Worm (Caenorhabditis elegans) whole organism, L1 larva: Measurements from ENCODE around the gene F42F12.3.

Source experiments
- alr-1 ChIP-seq: fragments of 200-800 bp; sonication (Bioruptor generic); optimal IDR thresholded peaks from 2 replicates; lab custom pipeline; 2018; ENCODE audit warnings: borderline replicate concordance, mild to moderate bottlenecking, missing genetic modification characterization, missing compliant biosample characterization
- aly-2 ChIP-seq: fragments of 150-350 bp; optimal IDR thresholded peaks from 2 replicates; lab custom pipeline; 2014; ENCODE audit warnings: missing biosample characterization, missing genetic modification characterization
- dpl-1 ChIP-seq, 3 experiments: fragments of 150-350 bp in 2 of 3; sonication (generic microtip) in 1 of 3; optimal IDR thresholded peaks; 2 replicates each; lab custom pipeline; 2014 to 2017; ENCODE audit warnings: missing biosample characterization in 3 of 3, missing genetic modification characterization in 3 of 3, missing genetic modification reagents in 3 of 3
- jun-1 ChIP-seq: fragments of 150-350 bp; optimal IDR thresholded peaks from 2 replicates; lab custom pipeline; 2014; ENCODE audit warnings: missing biosample characterization, missing genetic modification reagents, missing genetic modification characterization
- lin-13 ChIP-seq: fragments of 150-350 bp; optimal IDR thresholded peaks from 2 replicates; lab custom pipeline; 2014; ENCODE audit warnings: missing biosample characterization, missing genetic modification reagents, missing genetic modification characterization
- lir-3 ChIP-seq: sonication (generic microtip); optimal IDR thresholded peaks from 2 replicates; lab custom pipeline; 2016; ENCODE audit warnings: mild to moderate bottlenecking, missing genetic modification characterization, moderate library complexity, missing compliant biosample characterization; ENCODE audit not compliant: poor library complexity

DNA sequence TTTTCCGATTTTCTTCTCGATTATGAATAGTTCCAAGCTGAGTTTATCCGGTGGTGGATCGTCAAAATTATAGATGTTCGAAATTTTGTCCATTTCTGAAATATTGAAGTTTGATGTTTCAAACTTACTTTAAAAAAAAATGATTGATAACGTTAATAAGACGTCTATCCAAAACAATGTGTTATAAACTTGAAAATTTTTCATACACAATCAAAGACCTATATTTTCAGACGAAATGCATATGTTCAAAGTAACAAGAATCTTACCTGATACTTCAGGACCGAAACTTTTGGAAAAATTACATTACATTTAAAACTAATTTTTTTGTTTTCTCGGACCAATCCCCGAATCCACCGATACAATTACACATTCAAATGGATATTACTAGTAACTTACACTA, 41.0 kb downstream of the F42F12.3 start, which contains the start of gene nekl-3:
- no peak for TF ChIP-seq alr-1 (tag; lab: Kevin White, UChicago)
- no peak for TF ChIP-seq jun-1 (tag; lab: Kevin White, UChicago)
- TF ChIP-seq lin-13 (GFP tag; lab: Kevin White, UChicago), result no peak
- no peak for TF ChIP-seq lir-3
- TF ChIP-seq dpl-1 (GFP tag; optimal IDR thresholded peaks at IDR 0.05; lab: Kevin White, UChicago), result no peak
- TF ChIP-seq aly-2 (tag; lab: Kevin White, UChicago), result no peak
